Fruit fly (Drosophila melanogaster): ENCODE measurements around the gene zormin.

dm6 chr3L:2164031-2164537 lies 12.6 kb upstream of the zormin start:
- TF ChIP-seq CG8478 (optimal IDR thresholded peaks at IDR 0.05) (no peak), CTCF (optimal IDR thresholded peaks at IDR 0.05) (no peak)

Measured in S2 (cell line).